Fruit fly (Drosophila melanogaster): ENCODE data around the gene Rpt5.

The Rpt5 gene

dm6 chr3R:23757912-23758607 is 5.4 kb downstream of the Rpt5 start, which contains the start of the genes PTPMT1 and Hrd3:
Gene PTPMT1, plus strand, starts transcription at chr3R:23758339.
Gene Hrd3, minus strand, starts transcription at chr3R:23758557.
- TF ChIP-seq CG8478 (optimal IDR thresholded peaks at IDR 0.05) (no peak), CTCF (optimal IDR thresholded peaks at IDR 0.05) (no peak)

DNA sequence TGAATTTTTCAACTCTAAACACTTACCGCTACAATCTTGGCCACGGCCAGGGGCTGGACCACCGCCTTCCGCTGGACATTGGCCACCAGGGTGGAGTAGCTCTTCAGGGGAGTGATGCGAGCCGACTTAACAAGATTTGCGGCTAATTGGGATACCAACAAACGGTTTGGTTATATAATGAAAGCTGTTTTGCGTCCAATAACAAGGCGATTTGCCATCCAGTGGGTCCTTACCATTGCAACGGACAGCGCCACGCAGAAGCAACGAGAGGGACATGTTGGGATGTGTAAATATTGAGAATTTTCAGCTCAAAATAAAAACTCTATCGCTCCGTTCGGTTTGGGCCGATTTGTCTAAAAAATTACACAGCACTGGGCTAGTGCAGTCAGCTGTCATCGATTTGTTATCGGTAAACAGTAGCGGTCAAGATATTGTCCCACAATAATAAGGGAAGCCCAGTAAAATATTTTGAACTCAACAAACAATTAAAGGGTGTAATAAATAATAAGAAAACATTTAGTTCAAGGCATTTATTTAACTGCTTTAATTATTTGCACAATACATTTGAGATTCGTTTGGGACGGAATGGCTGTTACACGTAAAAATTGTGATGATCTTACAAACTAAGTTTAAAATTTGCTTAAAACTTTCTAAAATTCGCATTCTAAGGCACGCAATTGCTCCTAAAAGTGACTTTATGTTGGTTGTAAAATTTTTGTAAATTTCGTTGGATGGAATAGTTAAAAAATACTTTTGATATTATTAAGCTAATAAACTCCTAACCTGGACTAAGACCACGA is 7.7 kb downstream of the Rpt5 start, which contains the start of gene SdhD:
TSS of gene SdhD (minus strand) at position 382 of the 800 bp plus-strand sequence.
- TF ChIP-seq CTCF (optimal IDR thresholded peaks at IDR 0.05) (no peak), CG8478 (optimal IDR thresholded peaks at IDR 0.05) (no peak)

- no peak for TF ChIP-seq CTCF (optimal IDR thresholded peaks at IDR 0.05)
- TF ChIP-seq CG8478 (optimal IDR thresholded peaks at IDR 0.05), result no peak
Measured at dm6 chr3R:23763015-23763414, 10.3 kb downstream of the Rpt5 start, which contains the start of gene udt. Gene udt, minus strand, starts transcription at chr3R:23763263.

- TF ChIP-seq CTCF (optimal IDR thresholded peaks at IDR 0.05), result no peak
- no peak for TF ChIP-seq CG8478 (optimal IDR thresholded peaks at IDR 0.05)
Measured at dm6 chr3R:23763622-23764273, 11.1 kb downstream of the Rpt5 start, which contains the start of gene Lsd-1. Gene Lsd-1, plus strand, starts transcription at chr3R:23763857.

- no peak for TF ChIP-seq CTCF (optimal IDR thresholded peaks at IDR 0.05)
Measured at dm6 chr3R:23767417-23767853, 14.8 kb downstream of the Rpt5 start, which contains the start of the genes CG10214 and CG10375. Gene CG10214, minus strand, starts transcription at chr3R:23767488. Gene CG10375, plus strand, starts transcription at chr3R:23767712.

dm6 chr3R:23772808-23773207 is 20.1 kb downstream of the Rpt5 start, which contains the start of gene tst:
Gene tst, minus strand, starts transcription at chr3R:23772859.
- TF ChIP-seq CG8478 (optimal IDR thresholded peaks at IDR 0.05) (no peak), CTCF (optimal IDR thresholded peaks at IDR 0.05) (no peak)

dm6 chr3R:23773610-23774364 is 21.1 kb downstream of the Rpt5 start, which contains the start of gene CG10208:
Gene CG10208, minus strand, starts transcription at chr3R:23774127.
- TF ChIP-seq CG8478 (optimal IDR thresholded peaks at IDR 0.05), result no peak
- TF ChIP-seq CTCF (optimal IDR thresholded peaks at IDR 0.05), result no peak

DNA sequence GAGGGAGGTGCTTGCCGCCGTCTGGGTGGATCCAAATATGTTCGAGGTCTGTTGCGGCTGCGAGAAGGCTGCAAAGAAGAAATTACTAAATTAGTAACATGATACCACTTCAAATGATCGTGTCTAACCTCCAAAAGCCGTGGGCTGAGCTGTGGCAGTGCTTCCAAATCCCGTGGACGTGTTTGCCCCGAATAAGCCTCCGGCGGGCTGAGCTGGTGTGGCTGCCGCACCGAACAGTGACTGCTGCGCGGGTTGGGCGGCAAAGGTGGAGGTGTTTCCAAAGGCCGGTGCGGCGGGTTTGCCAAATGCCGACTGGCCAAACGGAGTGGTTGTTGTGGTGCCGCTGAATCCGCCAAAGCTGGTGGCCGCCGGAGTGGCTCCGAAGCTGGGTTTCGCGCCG is 28.1 kb downstream of the Rpt5 start:
- TF ChIP-seq CTCF (optimal IDR thresholded peaks at IDR 0.05), result no peak
- no peak for TF ChIP-seq CG8478 (optimal IDR thresholded peaks at IDR 0.05)

- TF ChIP-seq CG8478 (optimal IDR thresholded peaks at IDR 0.05), result no peak
- no peak for TF ChIP-seq CTCF (optimal IDR thresholded peaks at IDR 0.05)
Measured at dm6 chr3R:23781466-23781935, 28.8 kb downstream of the Rpt5 start, which contains the start of the genes Nup98-96 and mbc. Gene Nup98-96, minus strand, starts transcription at chr3R:23781621. Gene mbc, plus strand, starts transcription at chr3R:23781765.

DNA sequence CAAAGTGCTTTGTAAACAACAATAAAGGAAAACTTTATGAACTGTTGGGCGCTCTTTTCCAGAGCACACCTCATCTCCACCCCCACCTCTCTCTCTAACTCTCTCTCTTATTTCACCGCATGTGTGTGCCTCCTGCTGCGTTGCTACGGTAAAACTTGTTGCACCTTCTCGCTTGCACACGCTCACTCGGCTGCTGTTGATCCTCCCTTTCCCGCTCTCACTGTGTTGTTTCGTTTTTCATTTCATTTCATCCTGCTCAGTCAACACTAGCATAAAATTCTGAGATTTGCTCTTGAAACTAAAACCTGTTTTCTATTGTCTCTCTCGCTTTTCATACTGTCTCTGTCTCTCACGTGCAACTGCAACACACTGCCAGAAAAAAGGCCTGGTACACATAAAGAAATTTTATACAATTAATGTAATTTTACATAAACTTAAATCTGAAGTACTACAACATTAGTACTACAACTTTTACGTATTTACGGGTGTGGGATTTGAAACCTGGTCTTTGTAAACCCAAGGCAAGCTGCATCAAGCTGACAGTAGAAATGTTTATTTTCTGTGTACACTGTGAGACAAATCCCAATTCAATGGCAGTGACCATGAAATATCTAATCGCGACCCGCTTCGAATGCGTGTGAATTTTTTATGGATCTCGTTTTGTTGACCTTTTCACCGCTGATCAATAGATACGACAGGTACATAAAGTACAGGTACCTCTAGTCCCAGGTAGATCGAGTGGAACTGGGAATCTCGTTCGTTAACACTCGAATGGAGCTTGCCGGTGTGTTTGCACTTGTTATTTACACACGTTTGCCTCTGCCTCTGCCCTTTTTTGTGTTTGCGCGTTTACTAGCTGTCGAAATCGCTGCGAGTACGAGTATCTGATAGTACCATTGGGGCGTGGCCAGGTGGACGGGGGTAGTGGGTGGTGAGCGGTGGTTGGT is 30.1 kb downstream of the Rpt5 start:
- TF ChIP-seq CG8478 (optimal IDR thresholded peaks at IDR 0.05) (no peak), CTCF (optimal IDR thresholded peaks at IDR 0.05) (no peak)

DNA sequence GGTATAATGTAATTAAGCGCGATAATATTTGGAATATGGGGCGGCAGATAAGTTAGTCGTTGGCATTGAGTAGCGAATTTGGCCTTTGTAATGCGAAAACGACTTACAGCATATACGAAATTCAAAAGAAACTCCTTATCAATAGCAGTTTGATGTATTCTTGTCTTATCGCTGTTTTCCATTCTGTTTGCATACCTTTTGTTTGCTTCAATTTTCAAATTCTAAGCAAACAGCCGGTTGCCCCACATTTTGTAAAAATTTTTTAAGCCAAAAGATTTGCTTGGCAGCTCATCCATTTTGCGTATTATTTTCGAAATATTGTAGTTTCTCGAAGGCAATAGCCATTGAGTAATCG is 30.7 kb downstream of the Rpt5 start:
- no peak for TF ChIP-seq CTCF (optimal IDR thresholded peaks at IDR 0.05)
- no peak for TF ChIP-seq CG8478 (optimal IDR thresholded peaks at IDR 0.05)

- TF ChIP-seq CTCF (optimal IDR thresholded peaks at IDR 0.05), result no peak
- no peak for TF ChIP-seq CG8478 (optimal IDR thresholded peaks at IDR 0.05)
Measured at dm6 chr3R:23783961-23784360, 31.3 kb downstream of the Rpt5 start.

All from S2 (cell line).